Fruit fly (Drosophila melanogaster): ENCODE measurements around the gene Jasper.

The Jasper gene

dm6 chr3R:30023445-30023844 is 28.9 kb upstream of the Jasper start:
- TF ChIP-seq pad (GFP tag; optimal IDR thresholded peaks at IDR 0.05) (no peak), Clk (GFP tag; optimal IDR thresholded peaks at IDR 0.05) (no peak), CG12768 (GFP tag; optimal IDR thresholded peaks at IDR 0.05) (no peak), bab1 (GFP tag; optimal IDR thresholded peaks at IDR 0.05) (no peak), toe (GFP tag; optimal IDR thresholded peaks at IDR 0.05) (no peak), Hr96 (GFP tag; optimal IDR thresholded peaks at IDR 0.05) (no peak), Mnt (GFP tag; optimal IDR thresholded peaks at IDR 0.05) (no peak), CG7045 (GFP tag; optimal IDR thresholded peaks at IDR 0.05) (no peak), CG7101 (tag; optimal IDR thresholded peaks at IDR 0.05) (no peak)

- no peak for TF ChIP-seq cic (GFP tag; optimal IDR thresholded peaks at IDR 0.05)
- no peak for TF ChIP-seq cnc (optimal IDR thresholded peaks at IDR 0.05)
- TF ChIP-seq Crg-1 (GFP tag; optimal IDR thresholded peaks at IDR 0.05): no peak
- no peak for TF ChIP-seq CG12768 (GFP tag; optimal IDR thresholded peaks at IDR 0.05)
- no peak for TF ChIP-seq CG14711 (tag; optimal IDR thresholded peaks at IDR 0.05)
- TF ChIP-seq CG33017 (tag; optimal IDR thresholded peaks at IDR 0.05): no peak
- no peak for TF ChIP-seq Clk (GFP tag; optimal IDR thresholded peaks at IDR 0.05)
- no peak for TF ChIP-seq CG1620 (GFP tag; optimal IDR thresholded peaks at IDR 0.05)
- TF ChIP-seq tj (GFP tag; optimal IDR thresholded peaks at IDR 0.05): no peak
- no peak for TF ChIP-seq CG7101 (tag; optimal IDR thresholded peaks at IDR 0.05)
These were observed 22.3 kb upstream of the Jasper start for dm6 chr3R:30030061-30030460.

DNA sequence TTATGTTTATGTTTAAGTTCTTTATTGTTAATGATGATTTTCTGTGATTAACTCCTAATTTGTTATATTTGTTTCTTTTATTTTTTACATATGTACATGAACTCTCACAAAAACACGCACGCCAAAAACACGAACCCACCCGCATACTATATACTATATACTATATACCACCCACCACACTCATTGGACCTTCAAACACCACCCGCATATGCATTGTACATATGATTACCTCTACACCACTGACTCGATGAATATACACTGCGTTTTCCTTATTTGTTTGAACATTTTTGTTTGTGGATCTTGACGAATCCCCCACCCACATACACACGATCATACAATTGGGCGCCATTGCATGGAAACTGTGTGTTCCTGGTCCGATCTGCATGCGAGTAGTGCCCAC is 20.0 kb upstream of the Jasper start:
- TF ChIP-seq ovo (GFP tag; optimal IDR thresholded peaks at IDR 0.05): no peak
- TF ChIP-seq cnc (optimal IDR thresholded peaks at IDR 0.05): no peak
- TF ChIP-seq CG33017 (tag; optimal IDR thresholded peaks at IDR 0.05): no peak
- no peak for TF ChIP-seq tj (GFP tag; optimal IDR thresholded peaks at IDR 0.05)
- no peak for TF ChIP-seq Hr96 (GFP tag; optimal IDR thresholded peaks at IDR 0.05)
- TF ChIP-seq bab1 (GFP tag; optimal IDR thresholded peaks at IDR 0.05): no peak
- no peak for TF ChIP-seq cic (GFP tag; optimal IDR thresholded peaks at IDR 0.05)
- TF ChIP-seq CG14711 (tag; optimal IDR thresholded peaks at IDR 0.05): no peak
- TF ChIP-seq CG12768 (GFP tag; optimal IDR thresholded peaks at IDR 0.05): no peak
- TF ChIP-seq kay (GFP tag; ENCODE audit: borderline replicate concordance): no peak
- TF ChIP-seq Clk (GFP tag; optimal IDR thresholded peaks at IDR 0.05): no peak

- TF ChIP-seq Mnt (GFP tag; optimal IDR thresholded peaks at IDR 0.05) (no peak), CG14711 (tag; optimal IDR thresholded peaks at IDR 0.05) (no peak)
These were observed 15.7 kb upstream of the Jasper start, which contains the start of gene ZIPIC for dm6 chr3R:30036609-30037008. Gene ZIPIC, minus strand, starts transcription at chr3R:30036870.

DNA sequence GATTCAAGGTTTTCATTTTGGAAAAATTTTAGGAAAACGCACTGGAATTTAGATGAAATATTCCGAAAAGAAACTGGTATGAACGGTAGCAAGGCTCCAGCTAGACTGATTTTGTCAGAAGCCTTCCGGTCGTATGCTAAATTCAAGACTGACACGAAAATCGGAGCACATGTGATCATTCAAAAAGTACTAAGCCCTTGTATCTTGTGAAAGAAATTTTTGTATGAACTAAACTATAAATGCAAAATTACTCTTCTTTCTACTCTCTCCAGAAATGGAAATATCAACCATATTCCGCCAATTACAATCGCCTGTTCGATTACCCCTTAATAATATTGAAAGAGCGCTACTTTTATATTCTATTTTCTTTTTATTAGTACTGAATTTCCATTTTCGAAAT is 14.7 kb upstream of the Jasper start, which contains the start of gene ocn:
Gene ocn (minus strand): TSS at position 101 of the 400 bp plus-strand sequence.
- TF ChIP-seq Clk (GFP tag; optimal IDR thresholded peaks at IDR 0.05) (no peak), toe (GFP tag; optimal IDR thresholded peaks at IDR 0.05) (no peak), kay (GFP tag; ENCODE audit: borderline replicate concordance) (no peak), CG1620 (GFP tag; optimal IDR thresholded peaks at IDR 0.05) (no peak), CG14711 (tag; optimal IDR thresholded peaks at IDR 0.05) (no peak), pad (GFP tag; optimal IDR thresholded peaks at IDR 0.05) (no peak)

dm6 chr3R:30038628-30039027 is 13.7 kb upstream of the Jasper start, which contains the start of gene janB:
Gene janB, minus strand, starts transcription at chr3R:30038728.
- TF ChIP-seq Mnt (GFP tag; optimal IDR thresholded peaks at IDR 0.05): no peak
- no peak for TF ChIP-seq CG1620 (GFP tag; optimal IDR thresholded peaks at IDR 0.05)
- TF ChIP-seq Clk (GFP tag; optimal IDR thresholded peaks at IDR 0.05): no peak
- TF ChIP-seq ovo (GFP tag; optimal IDR thresholded peaks at IDR 0.05): no peak
- TF ChIP-seq kay (GFP tag; ENCODE audit: borderline replicate concordance): no peak
- TF ChIP-seq bab1 (GFP tag; optimal IDR thresholded peaks at IDR 0.05): no peak
- no peak for TF ChIP-seq tj (GFP tag; optimal IDR thresholded peaks at IDR 0.05)
- no peak for TF ChIP-seq Hr96 (GFP tag; optimal IDR thresholded peaks at IDR 0.05)
- no peak for TF ChIP-seq pad (GFP tag; optimal IDR thresholded peaks at IDR 0.05)
- no peak for TF ChIP-seq cnc (optimal IDR thresholded peaks at IDR 0.05)
- no peak for TF ChIP-seq CG33017 (tag; optimal IDR thresholded peaks at IDR 0.05)
- TF ChIP-seq CG14711 (tag; optimal IDR thresholded peaks at IDR 0.05): no peak
- no peak for TF ChIP-seq toe (GFP tag; optimal IDR thresholded peaks at IDR 0.05)
- no peak for TF ChIP-seq CG11617 (GFP tag; optimal IDR thresholded peaks at IDR 0.05)
- no peak for TF ChIP-seq CG7101 (tag; optimal IDR thresholded peaks at IDR 0.05)

DNA sequence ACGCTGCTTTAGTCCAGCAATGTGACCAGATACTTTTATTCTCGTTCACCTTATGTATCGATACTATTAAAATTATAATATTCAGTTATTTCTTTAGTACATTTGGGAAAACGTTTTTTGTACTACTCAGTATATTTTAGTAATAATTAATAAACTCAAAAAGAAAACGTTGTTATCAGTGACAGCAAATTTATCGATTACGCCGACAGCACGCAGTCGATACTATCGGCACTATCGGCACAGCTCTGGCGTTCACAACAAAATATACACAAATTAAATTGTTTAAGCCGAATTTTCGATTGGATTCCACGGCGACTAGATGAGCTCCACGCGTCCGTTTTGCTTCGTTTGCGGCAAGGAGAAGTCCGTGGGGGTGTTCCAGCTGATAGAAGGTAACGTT is 12.8 kb upstream of the Jasper start, which contains the start of the genes janA, Sry-alpha and Sry-beta:
Gene janA (minus strand): TSS at position 40 of the 400 bp plus-strand sequence.
Gene Sry-alpha (plus strand): TSS at position 226 of the 400 bp plus-strand sequence.
Gene Sry-beta (plus strand): TSS at position 226 of the 400 bp plus-strand sequence.
- no peak for TF ChIP-seq CG33017 (tag; optimal IDR thresholded peaks at IDR 0.05)
- peak; percentile 19 for TF ChIP-seq CG14711 (tag; optimal IDR thresholded peaks at IDR 0.05)
- no peak for TF ChIP-seq pad (GFP tag; optimal IDR thresholded peaks at IDR 0.05)
- TF ChIP-seq CG7101 (tag; optimal IDR thresholded peaks at IDR 0.05): peak; percentile 0
- TF ChIP-seq CG7045 (GFP tag; optimal IDR thresholded peaks at IDR 0.05): no peak
- TF ChIP-seq CG5204 (GFP tag; optimal IDR thresholded peaks at IDR 0.05): no peak
- no peak for TF ChIP-seq Hr96 (GFP tag; optimal IDR thresholded peaks at IDR 0.05)
- no peak for TF ChIP-seq cic (GFP tag; optimal IDR thresholded peaks at IDR 0.05)
- peak; percentile 20 for TF ChIP-seq CG11617 (GFP tag; optimal IDR thresholded peaks at IDR 0.05)
- TF ChIP-seq Clk (GFP tag; optimal IDR thresholded peaks at IDR 0.05): no peak
- peak; percentile 33 for TF ChIP-seq Mnt (GFP tag; optimal IDR thresholded peaks at IDR 0.05)
- no peak for TF ChIP-seq cnc (optimal IDR thresholded peaks at IDR 0.05)
- no peak for TF ChIP-seq toe (GFP tag; optimal IDR thresholded peaks at IDR 0.05)
- TF ChIP-seq bab1 (GFP tag; optimal IDR thresholded peaks at IDR 0.05): peak; percentile 65
- TF ChIP-seq tj (GFP tag; optimal IDR thresholded peaks at IDR 0.05): no peak
- TF ChIP-seq kay (GFP tag; ENCODE audit: borderline replicate concordance): no peak
- peak; percentile 45 for TF ChIP-seq CG1620 (GFP tag; optimal IDR thresholded peaks at IDR 0.05)
- TF ChIP-seq ovo (GFP tag; optimal IDR thresholded peaks at IDR 0.05): no peak
- TF ChIP-seq CG12768 (GFP tag; optimal IDR thresholded peaks at IDR 0.05): no peak
- TF ChIP-seq Crg-1 (GFP tag; optimal IDR thresholded peaks at IDR 0.05): peak; percentile 45

Data from whole organism, adult.